Worm (Caenorhabditis elegans): ENCODE data around the gene K03H1.13.

ce11 chrIII:9999235-9999634, 49.1 kb upstream of the K03H1.13 start, which contains the start of gene C05B5.17:
- TF ChIP-seq ref-1 (GFP tag; conservative IDR thresholded peaks at IDR 0.05), result no peak
- no peak for TF ChIP-seq tab-1 (GFP tag; IDR thresholded peaks at IDR 0.05)
- TF ChIP-seq ztf-23 (GFP tag; IDR thresholded peaks at IDR 0.05), result no peak
- no peak for TF ChIP-seq flt-1 (GFP tag; IDR thresholded peaks at IDR 0.05)
- no peak for TF ChIP-seq klf-2 (GFP tag; conservative IDR thresholded peaks at IDR 0.05)
- TF ChIP-seq med-1 (GFP tag; optimal IDR thresholded peaks at IDR 0.05; ENCODE audit: insufficient read depth), result no peak
- no peak for TF ChIP-seq ztf-29 (GFP tag; IDR thresholded peaks at IDR 0.05)
- no peak for TF ChIP-seq T22C8.4 (GFP tag; IDR thresholded peaks at IDR 0.05)

All from whole organism, midembryonic.